Fruit fly (Drosophila melanogaster) whole organism, embryonic: ENCODE data around the gene CG12310.
A peak's percentile ranks its signal among the peaks of the same experiment; 100 is the strongest.

Experiments
- Ada2b ChIP-seq: fragments of 200-800 bp; sonication (Bioruptor generic); IDR thresholded peaks from 2 replicates; pipeline ENCODE4 v1.3.6; 2022; ENCODE audit warnings: missing biosample characterization, missing genetic modification characterization
- Adf1 ChIP-seq: fragments of 200-800 bp; sonication (Bioruptor generic); IDR thresholded peaks from 2 replicates; pipeline ENCODE4 v1.3.6; 2022; ENCODE audit warnings: missing biosample characterization, missing genetic modification characterization
- Antp ChIP-seq: fragments of 200-800 bp; sonication (Bioruptor generic); optimal IDR thresholded peaks from 3 replicates; lab custom pipeline; 2016; ENCODE audit warnings: missing biosample characterization, missing genetic modification characterization
- BtbVII ChIP-seq: fragments of 200-800 bp; sonication (Bioruptor generic); optimal IDR thresholded peaks from 3 replicates; lab custom pipeline; 2017; ENCODE audit warnings: missing biosample characterization, mild to moderate bottlenecking, missing genetic modification characterization
- CG10959 ChIP-seq: fragments of 200-800 bp; sonication (Bioruptor generic); IDR thresholded peaks from 2 replicates; pipeline ENCODE4 v1.3.6; 2022; ENCODE audit warnings: missing biosample characterization, missing genetic modification characterization
- CG11456 ChIP-seq: fragments of 200-800 bp; sonication (Bioruptor generic); IDR thresholded peaks from 3 replicates; pipeline ENCODE4 v1.3.6; 2022; ENCODE audit warnings: missing biosample characterization, missing genetic modification characterization
- CG13123 ChIP-seq: fragments of 200-800 bp; sonication (Bioruptor generic); optimal IDR thresholded peaks from 2 replicates; lab custom pipeline; 2016; ENCODE audit warnings: missing biosample characterization, missing genetic modification characterization
- CG14860 ChIP-seq: fragments of 200-800 bp; sonication (Bioruptor generic); IDR thresholded peaks from 3 replicates; pipeline ENCODE4 v1.3.6; 2022; ENCODE audit warnings: missing biosample characterization, missing genetic modification characterization; ENCODE audit not compliant: partially characterized antibody
- CG15269 ChIP-seq: fragments of 200-800 bp; sonication (Bioruptor generic); optimal IDR thresholded peaks from 2 replicates; lab custom pipeline; 2018; ENCODE audit warnings: missing biosample characterization, mild to moderate bottlenecking, missing genetic modification characterization, moderate library complexity
- CG1529 ChIP-seq: fragments of 200-800 bp; sonication (Bioruptor generic); optimal IDR thresholded peaks from 3 replicates; lab custom pipeline; 2018; ENCODE audit warnings: missing biosample characterization, missing genetic modification characterization
- CG15696 ChIP-seq: fragments of 200-800 bp; sonication (Bioruptor generic); optimal IDR thresholded peaks from 2 replicates; lab custom pipeline; 2019; ENCODE audit warnings: missing biosample characterization, mild to moderate bottlenecking, missing genetic modification characterization, moderate library complexity
- CG2202 ChIP-seq: fragments of 200-800 bp; sonication (Bioruptor generic); optimal IDR thresholded peaks from 2 replicates; lab custom pipeline; 2018; ENCODE audit warnings: missing biosample characterization, mild to moderate bottlenecking, missing genetic modification characterization
- CG32767 ChIP-seq: fragments of 200-800 bp; sonication (Bioruptor generic); IDR thresholded peaks from 2 replicates; pipeline ENCODE4 v1.3.6; 2022; ENCODE audit warnings: missing biosample characterization, missing genetic modification characterization
- CG34422 ChIP-seq: fragments of 200-800 bp; sonication (Bioruptor generic); IDR thresholded peaks from 3 replicates; pipeline ENCODE4 v1.3.6; 2022; ENCODE audit warnings: missing biosample characterization, missing genetic modification characterization
- CG6272 ChIP-seq: fragments of 200-800 bp; sonication (Bioruptor generic); IDR thresholded peaks from 2 replicates; pipeline ENCODE4 v1.3.6; 2022; ENCODE audit warnings: missing biosample characterization, missing genetic modification characterization
- CG6689 ChIP-seq: fragments of 200-800 bp; sonication (Bioruptor generic); IDR thresholded peaks from 2 replicates; pipeline ENCODE4 v1.3.6; 2022; ENCODE audit warnings: missing biosample characterization, missing genetic modification characterization
- CG7987 ChIP-seq: fragments of 200-800 bp; sonication (Bioruptor generic); optimal IDR thresholded peaks from 2 replicates; lab custom pipeline; 2018; ENCODE audit warnings: missing biosample characterization, mild to moderate bottlenecking, missing genetic modification characterization, moderate library complexity
- CG9609 ChIP-seq: fragments of 200-800 bp; sonication (Bioruptor generic); optimal IDR thresholded peaks from 3 replicates; lab custom pipeline; 2016; ENCODE audit warnings: missing biosample characterization, missing genetic modification characterization
- CHES-1-like ChIP-seq: fragments of 200-800 bp; sonication (Bioruptor generic); optimal IDR thresholded peaks from 2 replicates; lab custom pipeline; 2016; ENCODE audit warnings: missing biosample characterization, missing genetic modification characterization
- D19A ChIP-seq: fragments of 200-800 bp; optimal IDR thresholded peaks from 3 replicates; lab custom pipeline; 2019; ENCODE audit warnings: missing biosample characterization, mild to moderate bottlenecking, missing genetic modification characterization, moderate library complexity
- Deaf1 ChIP-seq: fragments of 200-800 bp; optimal IDR thresholded peaks from 3 replicates; lab custom pipeline; 2019; ENCODE audit warnings: missing biosample characterization, mild to moderate bottlenecking, missing genetic modification characterization, moderate library complexity
- Drgx ChIP-seq: fragments of 200-800 bp; sonication (Bioruptor generic); IDR thresholded peaks from 2 replicates; pipeline ENCODE4 v1.3.6; 2022; ENCODE audit warnings: missing biosample characterization, missing genetic modification characterization
- Ets65A ChIP-seq: fragments of 200-800 bp; sonication (Bioruptor generic); peaks from one replicate; lab custom pipeline; 2016; ENCODE audit warnings: missing biosample characterization, missing genetic modification characterization
- Gug ChIP-seq: fragments of 200-800 bp; sonication (Bioruptor generic); IDR thresholded peaks from 4 replicates; pipeline ENCODE4 v1.3.6; 2022; ENCODE audit warnings: missing biosample characterization, missing genetic modification characterization
- H15 ChIP-seq: fragments of 200-800 bp; sonication (Bioruptor generic); IDR thresholded peaks from 3 replicates; pipeline ENCODE4 v1.3.6; 2022; ENCODE audit warnings: missing biosample characterization, missing genetic modification characterization
- H2.0 ChIP-seq: fragments of 200-800 bp; sonication (Bioruptor generic); IDR thresholded peaks from 2 replicates; pipeline ENCODE4 v1.3.6; 2022; ENCODE audit warnings: missing biosample characterization, missing genetic modification characterization
- Hey ChIP-seq: fragments of 200-800 bp; sonication (Bioruptor generic); optimal IDR thresholded peaks from 3 replicates; lab custom pipeline; 2018; ENCODE audit warnings: missing biosample characterization, mild to moderate bottlenecking, missing genetic modification characterization
- Hr3 ChIP-seq: fragments of 200-800 bp; sonication (Bioruptor generic); optimal IDR thresholded peaks from 3 replicates; lab custom pipeline; 2016; ENCODE audit warnings: missing biosample characterization, missing genetic modification characterization
- Hsf ChIP-seq: fragments of 200-800 bp; sonication (Bioruptor generic); optimal IDR thresholded peaks from 3 replicates; lab custom pipeline; 2016; ENCODE audit warnings: missing biosample characterization, missing genetic modification characterization
- MTF-1 ChIP-seq: fragments of 200-800 bp; sonication (Bioruptor generic); optimal IDR thresholded peaks from 2 replicates; lab custom pipeline; 2018; ENCODE audit warnings: missing biosample characterization, mild to moderate bottlenecking, missing genetic modification characterization, borderline replicate concordance
- Med ChIP-seq: fragments of 200-800 bp; sonication (Bioruptor generic); peaks from one replicate; lab custom pipeline; 2016; ENCODE audit warnings: missing biosample characterization, missing genetic modification characterization, mild to moderate bottlenecking, inconsistent platforms, moderate library complexity
- Taf1 ChIP-seq: fragments of 200-800 bp; sonication (Bioruptor generic); IDR thresholded peaks from 2 replicates; pipeline ENCODE4 v1.3.6; 2022; ENCODE audit warnings: missing biosample characterization, missing genetic modification characterization
- Usf ChIP-seq: fragments of 200-800 bp; sonication (Bioruptor generic); optimal IDR thresholded peaks from 2 replicates; lab custom pipeline; 2017; ENCODE audit warnings: missing genotype, missing biosample characterization, missing genetic modification characterization
- aop ChIP-seq: fragments of 200-800 bp; sonication (Bioruptor generic); IDR thresholded peaks from 2 replicates; pipeline ENCODE4 v1.3.6; 2022; ENCODE audit warnings: missing biosample characterization, missing genetic modification characterization
- ci ChIP-seq: fragments of 200-800 bp; sonication (Bioruptor generic); IDR thresholded peaks from 3 replicates; pipeline ENCODE4 v1.3.6; 2022; ENCODE audit warnings: missing biosample characterization, missing genetic modification characterization
- corto ChIP-seq: fragments of 200-800 bp; sonication (Bioruptor generic); optimal IDR thresholded peaks from 2 replicates; lab custom pipeline; 2016; ENCODE audit warnings: missing biosample characterization, mild to moderate bottlenecking, missing genetic modification characterization, moderate library complexity
- crp ChIP-seq, 2 experiments: fragments of 200-800 bp; sonication (Bioruptor generic); optimal IDR thresholded peaks; 2 replicates in 1 of 2; 3 replicates in 1 of 2; lab custom pipeline; 2017; ENCODE audit warnings: missing biosample characterization in 2 of 2, missing genetic modification characterization in 2 of 2, mild to moderate bottlenecking in 1 of 2, moderate library complexity in 1 of 2
- ems ChIP-seq: fragments of 200-800 bp; sonication (Bioruptor generic); optimal IDR thresholded peaks from 3 replicates; lab custom pipeline; 2016; ENCODE audit warnings: missing biosample characterization, missing genetic modification characterization
- fd102C ChIP-seq: fragments of 200-800 bp; sonication (Bioruptor generic); optimal IDR thresholded peaks from 2 replicates; lab custom pipeline; 2018; ENCODE audit warnings: missing biosample characterization, mild to moderate bottlenecking, missing genetic modification characterization, moderate library complexity
- ind ChIP-seq: fragments of 200-800 bp; sonication (Bioruptor generic); optimal IDR thresholded peaks from 3 replicates; lab custom pipeline; 2016; ENCODE audit warnings: missing biosample characterization, missing genetic modification characterization
- kah ChIP-seq: fragments of 200-800 bp; sonication (Bioruptor generic); optimal IDR thresholded peaks from 2 replicates; lab custom pipeline; 2018; ENCODE audit warnings: missing biosample characterization, mild to moderate bottlenecking, missing genetic modification characterization
- lab ChIP-seq: fragments of 200-800 bp; sonication (Bioruptor generic); optimal IDR thresholded peaks from 3 replicates; lab custom pipeline; 2017; ENCODE audit warnings: missing biosample characterization, missing genetic modification characterization, mild to moderate bottlenecking, moderate library complexity, missing genetic modification reagents
- lola ChIP-seq, 3 experiments: fragments of >200 bp in 2 of 3; fragments of 200-800 bp in 1 of 3; sonication (Bioruptor generic) in 1 of 3; optimal IDR thresholded peaks; 2 replicates each; lab custom pipeline; 2017 to 2019; ENCODE audit warnings: missing biosample characterization in 3 of 3, missing genetic modification characterization in 3 of 3, mild to moderate bottlenecking in 1 of 3, moderate library complexity in 1 of 3
- lov ChIP-seq, 2 experiments: fragments of 200-800 bp in 1 of 2; fragments of >200 bp in 1 of 2; sonication (Bioruptor generic) in 1 of 2; IDR thresholded peaks in 1 of 2; optimal IDR thresholded peaks in 1 of 2; 2 replicates in 1 of 2; 3 replicates in 1 of 2; pipeline versions ENCODE4 v1.3.6 to Lab custom; 2017 to 2022; ENCODE audit warnings: missing biosample characterization in 1 of 2, missing genetic modification characterization in 1 of 2
- otp ChIP-seq: fragments of 200-800 bp; sonication (Bioruptor generic); IDR thresholded peaks from 3 replicates; pipeline ENCODE4, ENCODE4 v1.3.6; 2022; ENCODE audit warnings: missing biosample characterization, missing genetic modification characterization
- peb ChIP-seq: fragments of 200-800 bp; sonication (Bioruptor generic); IDR thresholded peaks from 2 replicates; pipeline ENCODE4 v1.3.6; 2022; ENCODE audit warnings: missing biosample characterization, missing genetic modification characterization
- pum ChIP-seq: fragments of 200-800 bp; sonication (Bioruptor generic); optimal IDR thresholded peaks from 2 replicates; lab custom pipeline; 2016; ENCODE audit warnings: missing biosample characterization, missing genetic modification characterization
- sisA ChIP-seq: fragments of 200-800 bp; sonication (Bioruptor generic); IDR thresholded peaks from 2 replicates; pipeline ENCODE4 v1.3.6; 2022; ENCODE audit warnings: missing biosample characterization, missing genetic modification characterization

Gene CG12310

dm6 chr3L:15098659-15099512, 48.3 kb upstream of the CG12310 start (continued):
- no peak for TF ChIP-seq otp (GFP tag; lab: Robert Waterston, UW)
- peak; percentile 82 for TF ChIP-seq CG15269
- peak; percentile 72 for TF ChIP-seq CG2202 (tag; lab: Kevin White, UChicago)
- TF ChIP-seq Hsf (GFP tag; lab: Kevin White, UChicago) = peak; percentile 45
- peak; percentile 86 for TF ChIP-seq MTF-1 (GFP tag; lab: Kevin White, UChicago)
- no peak for TF ChIP-seq CG14860 (GFP tag; lab: Robert Waterston, UW)
- no peak for TF ChIP-seq Adf1
- peak; percentile 67 for TF ChIP-seq CG7987
- TF ChIP-seq H2.0 (GFP tag; lab: Robert Waterston, UW) = peak; percentile 63
- TF ChIP-seq ind (GFP tag; lab: Kevin White, UChicago) = peak; percentile 84
- TF ChIP-seq ci (GFP tag; lab: Robert Waterston, UW) = peak; percentile 59; the same call in 2 of the 3 replicates
- peak; percentile 3 for TF ChIP-seq CG9609 (GFP tag; lab: Kevin White, UChicago)
- TF ChIP-seq Ada2b = peak; percentile 82
- TF ChIP-seq Gug (GFP tag; lab: Robert Waterston, UW) = peak; percentile 15; the same call in 1 of the 4 replicates
- TF ChIP-seq Deaf1 (tag; lab: Kevin White, UChicago) = peak; percentile 66
- TF ChIP-seq lola (GFP tag; optimal IDR thresholded peaks at IDR 0.05; lab: Kevin White, UChicago) = peak in 1 of 3 experiments; percentile 87
- TF ChIP-seq CG32767 (GFP tag; lab: Robert Waterston, UW) = peak; percentile 87
- peak; percentile 7 for TF ChIP-seq Hey (tag; lab: Kevin White, UChicago)
- no peak for TF ChIP-seq lov (optimal IDR thresholded peaks at IDR 0.05; lab: Kevin White, UChicago)
- peak; percentile 69; the same call in 2 of the 3 replicates for TF ChIP-seq lov (GFP tag; IDR thresholded peaks at IDR 0.05; lab: Robert Waterston, UW)
- peak; percentile 5 for TF ChIP-seq corto
- peak in 1 of 2 experiments; percentile 76 for TF ChIP-seq crp (GFP tag; optimal IDR thresholded peaks at IDR 0.05; lab: Kevin White, UChicago)
- peak; percentile 62 for TF ChIP-seq kah (GFP tag; lab: Kevin White, UChicago)
- TF ChIP-seq Antp (GFP tag; lab: Kevin White, UChicago) = peak; percentile 32
- peak; percentile 81 for TF ChIP-seq CG15696 (tag; lab: Kevin White, UChicago)
- TF ChIP-seq Med (GFP tag; lab: Kevin White, UChicago) = peak; percentile 55
- peak; percentile 4 for TF ChIP-seq CG13123
- peak; percentile 67; the same call in 1 of the 2 replicates for TF ChIP-seq sisA
- TF ChIP-seq Drgx (GFP tag; lab: Robert Waterston, UW) = peak; percentile 86
- peak; percentile 70 for TF ChIP-seq CG10959 (GFP tag; lab: Robert Waterston, UW)
- TF ChIP-seq CG34422 (GFP tag; lab: Robert Waterston, UW) = peak; percentile 86
- peak; percentile 36; the same call in 1 of the 2 replicates for TF ChIP-seq CG6272 (GFP tag; lab: Robert Waterston, UW)
- TF ChIP-seq Ets65A (GFP tag; lab: Kevin White, UChicago) = peak; percentile 52
- TF ChIP-seq ems (GFP tag; lab: Kevin White, UChicago) = no peak
- peak; percentile 65 for TF ChIP-seq CG11456 (GFP tag; lab: Robert Waterston, UW)
- no peak for TF ChIP-seq Taf1 (GFP tag; lab: Robert Waterston, UW)
- peak; percentile 90 for TF ChIP-seq CG6689
- peak; percentile 47 for TF ChIP-seq fd102C (GFP tag; lab: Kevin White, UChicago)
- TF ChIP-seq CG1529 (GFP tag; lab: Kevin White, UChicago) = peak; percentile 64
- TF ChIP-seq H15 (GFP tag; lab: Robert Waterston, UW) = peak; percentile 66; the same call in 2 of the 3 replicates
- TF ChIP-seq lab (GFP tag; lab: Kevin White, UChicago) = peak; percentile 90
- peak; percentile 64 for TF ChIP-seq Hr3 (GFP tag; lab: Kevin White, UChicago)
- peak; percentile 75 for TF ChIP-seq peb
- no peak for TF ChIP-seq aop (GFP tag; lab: Robert Waterston, UW)
- no peak for TF ChIP-seq CHES-1-like (GFP tag; lab: Kevin White, UChicago)
- no peak for TF ChIP-seq pum
- TF ChIP-seq D19A (tag; lab: Kevin White, UChicago) = peak; percentile 85
- peak; percentile 10 for TF ChIP-seq Usf (GFP tag; lab: Kevin White, UChicago)
- TF ChIP-seq BtbVII = peak; percentile 86
